Fruit fly (Drosophila melanogaster): Measurements from ENCODE around the gene CG5498.

- TF ChIP-seq ttk (optimal IDR thresholded peaks at IDR 0.05) (no peak), insv (optimal IDR thresholded peaks at IDR 0.05) (no peak)
These were observed 30.1 kb downstream of the CG5498 start for dm6 chr3L:20353726-20354332.

All from Kc167 (cell line).